Worm (Caenorhabditis elegans) whole organism, L2 larva: ENCODE data around the gene clc-29.

Experiments
- ceh-82 ChIP-seq: fragments of 150-350 bp; optimal IDR thresholded peaks from 2 replicates; lab custom pipeline; 2014; ENCODE audit warnings: missing biosample characterization, missing genetic modification characterization
- egl-27 ChIP-seq: sonication (generic microtip); optimal IDR thresholded peaks from 3 replicates; lab custom pipeline; 2017; ENCODE audit warnings: missing biosample characterization, missing genetic modification reagents, missing genetic modification characterization
- elt-1 ChIP-seq: fragments of 150-350 bp; optimal IDR thresholded peaks from 2 replicates; lab custom pipeline; 2014; ENCODE audit warnings: missing biosample characterization, missing genetic modification characterization
- fos-1 ChIP-seq: fragments of 150-350 bp; optimal IDR thresholded peaks from 2 replicates; lab custom pipeline; 2014; ENCODE audit warnings: missing biosample characterization, missing genetic modification characterization
- lin-39 ChIP-seq: fragments of 150-350 bp; optimal IDR thresholded peaks from 2 replicates; lab custom pipeline; 2014; ENCODE audit warnings: missing biosample characterization, missing genetic modification reagents, missing genetic modification characterization
- lsy-2 ChIP-seq, 2 experiments: fragments of 150-350 bp in 1 of 2; sonication (generic microtip) in 1 of 2; optimal IDR thresholded peaks; 2 replicates each; lab custom pipeline; 2014 to 2017; ENCODE audit warnings: missing biosample characterization in 2 of 2, missing genetic modification characterization in 2 of 2
- mdl-1 ChIP-seq, 2 experiments: fragments of 150-350 bp in 1 of 2; sonication (generic microtip) in 1 of 2; optimal IDR thresholded peaks; 2 replicates each; lab custom pipeline; 2017; ENCODE audit warnings: missing biosample characterization in 2 of 2, missing genetic modification characterization in 2 of 2
- nhr-21 ChIP-seq: fragments of 150-350 bp; optimal IDR thresholded peaks from 2 replicates; lab custom pipeline; 2014; ENCODE audit warnings: missing biosample characterization, missing genetic modification characterization
- sma-9 ChIP-seq, 2 experiments: fragments of 150-350 bp in 1 of 2; sonication (generic microtip) in 1 of 2; optimal IDR thresholded peaks; 2 replicates each; lab custom pipeline; 2014 to 2016; ENCODE audit warnings: missing genetic modification characterization in 2 of 2, mild to moderate bottlenecking in 1 of 2, missing biosample characterization in 1 of 2, missing compliant biosample characterization in 1 of 2, missing genetic modification reagents in 1 of 2, moderate library complexity in 1 of 2
- snpc-4 ChIP-seq: fragments of 150-350 bp; optimal IDR thresholded peaks from 2 replicates; lab custom pipeline; 2014; ENCODE audit warnings: missing biosample characterization, missing genetic modification characterization
- unc-39 ChIP-seq: fragments of 150-350 bp; optimal IDR thresholded peaks from 2 replicates; lab custom pipeline; 2014; ENCODE audit warnings: missing biosample characterization, missing genetic modification characterization

DNA sequence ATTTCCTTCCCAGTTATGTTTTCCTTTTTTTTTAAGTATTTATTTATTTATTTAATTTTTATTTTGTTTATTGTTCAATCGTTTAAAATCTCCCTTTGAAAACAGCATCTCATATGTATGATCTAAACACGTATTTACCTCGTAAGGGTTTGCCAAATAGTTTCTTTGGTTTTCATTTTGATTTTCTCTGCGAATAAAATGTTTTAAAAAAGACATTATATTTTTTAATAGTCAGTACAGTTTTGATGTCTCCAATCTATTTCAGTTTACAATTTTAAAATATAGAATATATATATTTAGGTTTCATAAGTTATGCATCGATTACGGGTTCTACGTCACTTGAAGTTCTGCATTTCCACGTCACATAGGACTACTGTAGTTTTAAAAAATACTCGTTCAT, 32.9 kb upstream of the clc-29 start, which contains the start of gene R05D3.12:
- TF ChIP-seq lin-39 (tag; lab: Kevin White, UChicago) (no peak), mdl-1 (tag; optimal IDR thresholded peaks at IDR 0.05; lab: Kevin White, UChicago) (no peak), sma-9 (GFP tag; optimal IDR thresholded peaks at IDR 0.05; lab: Kevin White, UChicago) (no peak), sma-9 (tag; optimal IDR thresholded peaks at IDR 0.05; lab: Kevin White, UChicago) (no peak), ceh-82 (tag; lab: Kevin White, UChicago) (no peak), elt-1 (tag; lab: Kevin White, UChicago) (no peak), egl-27 (tag; lab: Kevin White, UChicago) (no peak), lsy-2 (tag; optimal IDR thresholded peaks at IDR 0.05; lab: Kevin White, UChicago) (no peak), unc-39 (tag; lab: Kevin White, UChicago) (no peak), snpc-4 (tag; lab: Kevin White, UChicago) (no peak), nhr-21 (tag; lab: Kevin White, UChicago) (no peak), fos-1 (tag; lab: Kevin White, UChicago) (no peak)
